Fruit fly (Drosophila melanogaster): ENCODE results near the gene CG31524.

Gene CG31524

DNA sequence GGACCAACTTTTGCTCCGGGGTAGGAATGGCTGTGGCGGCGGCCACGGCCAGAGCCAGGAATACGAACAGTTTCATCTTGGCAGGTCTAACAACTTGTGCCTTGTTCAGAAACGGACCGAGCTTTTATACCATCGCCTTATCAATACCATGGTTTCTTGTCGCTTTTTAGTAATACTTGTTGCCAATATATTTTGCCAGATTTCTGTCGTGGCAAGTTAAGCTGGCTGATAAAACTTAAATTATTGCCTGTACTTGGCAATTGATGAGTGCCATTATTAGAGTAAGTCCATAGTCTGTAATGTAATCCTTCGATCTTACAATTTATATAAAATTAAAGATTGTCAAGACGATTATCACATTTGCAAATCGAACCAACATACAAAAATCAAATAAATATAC, 26.3 kb downstream of the CG31524 start, which contains the start of gene Jon99Fii:
TSS of gene Jon99Fii (minus strand) at position 101 of the 400 bp plus-strand sequence.
- TF ChIP-seq CG17801 (GFP tag; optimal IDR thresholded peaks at IDR 0.05; ENCODE audit: partially characterized antibody): no peak

DNA sequence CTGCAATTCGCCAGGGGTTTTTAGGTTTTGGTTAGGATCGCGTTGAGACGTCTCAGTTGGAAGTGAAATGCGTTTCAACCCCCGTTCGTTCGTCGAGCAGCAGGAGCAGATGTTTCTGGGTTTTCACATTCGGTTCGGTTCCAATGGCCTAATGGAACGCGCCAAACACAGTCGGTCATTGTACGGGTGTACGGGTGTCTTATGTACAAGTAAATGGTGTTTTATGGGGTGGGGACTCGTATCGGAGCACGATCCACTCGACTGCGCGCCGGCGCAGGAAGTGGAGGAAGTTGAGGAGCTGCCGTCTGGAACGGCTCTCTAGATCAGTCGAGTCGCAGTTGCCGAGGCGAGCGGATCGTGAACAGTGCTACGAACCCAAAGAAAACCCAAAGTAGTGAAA, 37.8 kb downstream of the CG31524 start, which contains the start of gene spdo:
TSS of gene spdo (plus strand) at position 318 of the 400 bp plus-strand sequence.
- no peak for TF ChIP-seq CG17801 (GFP tag; optimal IDR thresholded peaks at IDR 0.05; ENCODE audit: partially characterized antibody)

- no peak for TF ChIP-seq CG17801 (GFP tag; optimal IDR thresholded peaks at IDR 0.05; ENCODE audit: partially characterized antibody)
Measured at dm6 chr3R:30475910-30476309, 38.2 kb downstream of the CG31524 start.

- TF ChIP-seq CG17801 (GFP tag; optimal IDR thresholded peaks at IDR 0.05; ENCODE audit: partially characterized antibody): no peak
Measured at dm6 chr3R:30474667-30475213, 39.4 kb downstream of the CG31524 start.

DNA sequence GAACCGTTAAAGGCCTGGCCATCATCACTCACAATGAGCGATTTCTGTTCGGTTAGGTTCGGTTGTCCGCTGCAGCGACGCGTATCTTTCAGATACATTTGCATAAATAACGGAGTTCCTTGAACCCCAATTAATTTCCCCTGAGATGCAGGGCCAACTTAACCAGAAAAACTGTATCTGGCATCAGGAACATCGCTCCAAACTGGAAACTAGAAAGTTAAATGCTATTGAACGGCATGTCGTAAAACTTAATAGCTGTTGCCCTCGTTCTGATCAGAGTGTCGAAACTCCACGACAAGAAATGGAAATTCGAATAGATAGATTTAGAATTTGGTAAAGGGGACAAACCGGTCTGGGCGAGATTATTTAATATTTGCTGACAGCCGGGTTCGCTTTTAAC, 41.8 kb downstream of the CG31524 start:
- TF ChIP-seq CG17801 (GFP tag; optimal IDR thresholded peaks at IDR 0.05; ENCODE audit: partially characterized antibody): no peak

dm6 chr3R:30470690-30471089, 43.5 kb downstream of the CG31524 start:
- TF ChIP-seq CG17801 (GFP tag; optimal IDR thresholded peaks at IDR 0.05; ENCODE audit: partially characterized antibody): no peak

DNA sequence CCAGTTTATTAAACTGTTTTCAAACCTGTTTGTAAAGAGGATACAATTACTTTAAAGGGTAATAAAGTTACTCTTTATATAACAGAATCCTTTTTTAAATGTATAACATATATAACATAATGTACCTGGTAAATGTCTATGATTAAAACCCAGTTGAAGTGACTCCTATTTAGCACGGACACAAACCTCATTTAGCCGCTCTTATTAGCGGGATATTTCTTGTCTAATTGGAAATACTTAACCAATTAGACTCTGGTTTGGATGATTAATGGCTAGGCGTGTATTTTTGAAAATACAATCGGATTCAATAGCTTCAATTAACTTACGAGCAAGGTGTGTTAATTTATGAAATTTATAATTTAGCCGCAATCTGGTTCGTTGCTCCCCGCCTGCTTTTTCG, 47.1 kb downstream of the CG31524 start:
- no peak for TF ChIP-seq CG17801 (GFP tag; optimal IDR thresholded peaks at IDR 0.05; ENCODE audit: partially characterized antibody)

DNA sequence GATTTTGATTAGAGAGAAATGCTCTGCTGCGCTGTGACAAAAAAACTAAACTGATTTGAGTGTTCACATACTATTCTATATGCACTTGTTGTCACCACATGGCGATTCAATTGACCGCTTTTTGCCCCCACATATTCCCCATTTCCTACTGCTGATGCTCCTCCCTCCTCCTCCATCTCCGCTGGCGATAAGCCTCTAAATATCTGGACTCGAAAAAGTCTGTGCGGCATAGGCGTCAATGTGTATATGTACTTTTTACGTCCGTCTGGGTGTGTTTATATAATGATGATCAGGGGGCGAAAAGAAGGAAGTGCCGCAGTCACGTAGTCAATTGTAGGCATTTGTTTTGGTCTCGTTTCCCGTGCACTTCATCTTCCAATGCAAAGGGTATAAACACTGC, 47.6 kb downstream of the CG31524 start:
- TF ChIP-seq CG17801 (GFP tag; optimal IDR thresholded peaks at IDR 0.05; ENCODE audit: partially characterized antibody): no peak

DNA sequence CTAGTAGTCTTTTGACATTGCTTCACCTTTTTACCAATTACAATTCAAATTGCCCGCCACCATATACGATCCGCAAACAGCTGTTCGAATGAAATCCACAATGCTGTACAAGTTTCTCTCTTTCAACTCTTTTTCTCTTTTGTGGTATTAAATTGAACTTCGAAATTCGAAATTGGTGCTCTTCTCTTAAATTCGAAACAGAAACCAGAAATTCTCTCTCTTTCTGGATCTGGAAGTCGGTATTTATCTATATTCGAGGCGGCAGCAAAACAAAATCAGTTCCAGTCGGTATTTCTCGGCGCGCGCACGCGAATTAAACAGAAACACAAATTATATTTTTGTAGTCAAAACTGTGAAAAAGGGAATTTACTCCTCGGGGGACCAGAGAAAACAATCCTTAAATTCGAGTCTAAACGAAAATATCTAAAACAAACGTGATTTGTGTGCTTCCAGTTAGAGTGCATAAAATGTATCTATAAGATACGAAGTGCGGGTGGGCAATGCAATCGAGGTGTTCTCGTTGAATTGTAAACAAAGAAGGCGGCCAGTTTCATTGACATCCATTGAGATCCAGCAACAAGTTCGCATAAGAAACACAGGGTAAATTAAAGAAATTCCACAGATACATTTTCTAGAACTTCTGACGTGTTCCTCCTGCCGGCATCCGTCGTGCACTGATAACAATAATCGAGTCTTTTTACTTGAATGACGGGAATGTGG, 48.2 kb downstream of the CG31524 start, which contains the start of gene PH4alphaEFB:
TSS of gene PH4alphaEFB (plus strand) at position 276 of the 720 bp plus-strand sequence.
- TF ChIP-seq CG17801 (GFP tag; optimal IDR thresholded peaks at IDR 0.05; ENCODE audit: partially characterized antibody): peak; percentile 2

- no peak for TF ChIP-seq CG17801 (GFP tag; optimal IDR thresholded peaks at IDR 0.05; ENCODE audit: partially characterized antibody)
Measured at dm6 chr3R:30464244-30464643, 49.9 kb downstream of the CG31524 start.

Measured in ovary, adult (tissue).